Fruit fly (Drosophila melanogaster) whole organism, embryonic: Measurements from ENCODE around the gene mRpS33.

ENCODE experiments used
- Aef1 ChIP-seq: fragments of 200-800 bp; sonication (Bioruptor generic); IDR thresholded peaks from 3 replicates; pipeline ENCODE4 v1.3.6; 2022; ENCODE audit warnings: missing biosample characterization, missing genetic modification characterization
- B-H1 ChIP-seq: fragments of 200-800 bp; sonication (Bioruptor generic); IDR thresholded peaks from 3 replicates; pipeline ENCODE4 v1.3.6; 2022; ENCODE audit warnings: missing biosample characterization, missing genetic modification characterization
- CG10274 ChIP-seq: fragments of 200-800 bp; sonication (Bioruptor generic); optimal IDR thresholded peaks from 3 replicates; lab custom pipeline; 2017; ENCODE audit warnings: missing biosample characterization, mild to moderate bottlenecking, missing genetic modification characterization
- CG10543 ChIP-seq: fragments of 200-800 bp; sonication (Bioruptor generic); optimal IDR thresholded peaks from 3 replicates; lab custom pipeline; 2017; ENCODE audit warnings: missing biosample characterization, mild to moderate bottlenecking, missing genetic modification characterization, moderate library complexity
- CG11456 ChIP-seq: fragments of 200-800 bp; sonication (Bioruptor generic); IDR thresholded peaks from 3 replicates; pipeline ENCODE4 v1.3.6; 2022; ENCODE audit warnings: missing biosample characterization, missing genetic modification characterization
- CG12744 ChIP-seq: fragments of 200-800 bp; sonication (Bioruptor generic); optimal IDR thresholded peaks from 2 replicates; lab custom pipeline; 2016; ENCODE audit warnings: missing biosample characterization, missing genetic modification characterization
- CG12769 ChIP-seq: fragments of 200-800 bp; sonication (Bioruptor generic); optimal IDR thresholded peaks from 2 replicates; lab custom pipeline; 2019; ENCODE audit warnings: missing biosample characterization, mild to moderate bottlenecking, missing genetic modification characterization, moderate library complexity
- CG12942 ChIP-seq: fragments of 200-800 bp; sonication (Bioruptor generic); optimal IDR thresholded peaks from 3 replicates; lab custom pipeline; 2016; ENCODE audit warnings: missing biosample characterization, missing genetic modification characterization
- CG13123 ChIP-seq: fragments of 200-800 bp; sonication (Bioruptor generic); optimal IDR thresholded peaks from 2 replicates; lab custom pipeline; 2016; ENCODE audit warnings: missing biosample characterization, missing genetic modification characterization
- CG13775 ChIP-seq: fragments of 200-800 bp; sonication (Bioruptor generic); optimal IDR thresholded peaks from 3 replicates; lab custom pipeline; 2017; ENCODE audit warnings: missing biosample characterization, mild to moderate bottlenecking, missing genetic modification characterization
- CG14441 ChIP-seq: fragments of 200-800 bp; sonication (Bioruptor generic); IDR thresholded peaks from 2 replicates; pipeline ENCODE4 v1.3.6; 2022; ENCODE audit warnings: missing biosample characterization, missing genetic modification characterization
- CG16815 ChIP-seq: fragments of 200-800 bp; sonication (Bioruptor generic); optimal IDR thresholded peaks from 3 replicates; lab custom pipeline; 2017; ENCODE audit warnings: missing biosample characterization, mild to moderate bottlenecking, missing genetic modification characterization
- CG2875 ChIP-seq: fragments of 200-800 bp; sonication (Bioruptor generic); optimal IDR thresholded peaks from 2 replicates; lab custom pipeline; 2017; ENCODE audit warnings: missing biosample characterization, mild to moderate bottlenecking, missing genetic modification characterization, missing genetic modification reagents
- CG30403 ChIP-seq: fragments of 200-800 bp; sonication (Bioruptor generic); optimal IDR thresholded peaks from 3 replicates; lab custom pipeline; 2016; ENCODE audit warnings: missing biosample characterization, missing genetic modification characterization
- CG30431 ChIP-seq: fragments of 200-800 bp; sonication (Bioruptor generic); optimal IDR thresholded peaks from 2 replicates; lab custom pipeline; 2017; ENCODE audit warnings: missing biosample characterization, missing genetic modification characterization
- CG4424 ChIP-seq: fragments of 200-800 bp; sonication (Bioruptor generic); optimal IDR thresholded peaks from 3 replicates; lab custom pipeline; 2016; ENCODE audit warnings: missing biosample characterization, missing genetic modification characterization
- CG4617 ChIP-seq: fragments of 200-800 bp; sonication (Bioruptor generic); optimal IDR thresholded peaks from 3 replicates; lab custom pipeline; 2016; ENCODE audit warnings: missing biosample characterization, missing genetic modification characterization, borderline replicate concordance
- CG6272 ChIP-seq: fragments of 200-800 bp; sonication (Bioruptor generic); IDR thresholded peaks from 2 replicates; pipeline ENCODE4 v1.3.6; 2022; ENCODE audit warnings: missing biosample characterization, missing genetic modification characterization
- Chrac-16 ChIP-seq: fragments of 200-800 bp; sonication (Bioruptor generic); optimal IDR thresholded peaks from 3 replicates; lab custom pipeline; 2016; ENCODE audit warnings: missing biosample characterization, missing genetic modification characterization
- Dad ChIP-seq: fragments of 200-800 bp; sonication (Bioruptor generic); optimal IDR thresholded peaks from 3 replicates; lab custom pipeline; 2016; ENCODE audit warnings: missing biosample characterization, missing genetic modification characterization
- Deaf1 ChIP-seq: fragments of 200-800 bp; optimal IDR thresholded peaks from 3 replicates; lab custom pipeline; 2019; ENCODE audit warnings: missing biosample characterization, mild to moderate bottlenecking, missing genetic modification characterization, moderate library complexity
- E2f2 ChIP-seq: fragments of 200-800 bp; sonication (Bioruptor generic); IDR thresholded peaks from 2 replicates; pipeline ENCODE4 v1.3.6; 2022; ENCODE audit warnings: missing biosample characterization, missing genetic modification characterization
- ERR ChIP-seq: fragments of 200-800 bp; sonication (Bioruptor generic); optimal IDR thresholded peaks from 2 replicates; lab custom pipeline; 2016; ENCODE audit warnings: missing biosample characterization, missing genetic modification characterization
- H2.0 ChIP-seq: fragments of 200-800 bp; sonication (Bioruptor generic); IDR thresholded peaks from 2 replicates; pipeline ENCODE4 v1.3.6; 2022; ENCODE audit warnings: missing biosample characterization, missing genetic modification characterization
- Max ChIP-seq: fragments of 200-800 bp; sonication (Bioruptor generic); optimal IDR thresholded peaks from 2 replicates; lab custom pipeline; 2016; ENCODE audit warnings: missing biosample characterization, mild to moderate bottlenecking, missing genetic modification characterization
- NfI ChIP-seq: fragments of 200-800 bp; sonication (Bioruptor generic); optimal IDR thresholded peaks from 3 replicates; lab custom pipeline; 2018; ENCODE audit warnings: missing biosample characterization, mild to moderate bottlenecking, missing genetic modification characterization, moderate library complexity
- Side ChIP-seq: fragments of 200-800 bp; sonication (Bioruptor generic); optimal IDR thresholded peaks from 2 replicates; lab custom pipeline; 2016; ENCODE audit warnings: missing biosample characterization, missing genetic modification characterization
- Sin3A ChIP-seq: fragments of >200 bp; optimal IDR thresholded peaks from 2 replicates; lab custom pipeline; 2018
- Ssrp ChIP-seq: fragments of 200-800 bp; sonication (Bioruptor generic); optimal IDR thresholded peaks from 2 replicates; lab custom pipeline; 2018; ENCODE audit warnings: missing biosample characterization, mild to moderate bottlenecking, missing genetic modification characterization, moderate library complexity
- aop ChIP-seq: fragments of 200-800 bp; sonication (Bioruptor generic); IDR thresholded peaks from 2 replicates; pipeline ENCODE4 v1.3.6; 2022; ENCODE audit warnings: missing biosample characterization, missing genetic modification characterization
- az2 ChIP-seq: fragments of 200-800 bp; sonication (Bioruptor generic); optimal IDR thresholded peaks from 3 replicates; lab custom pipeline; 2016; ENCODE audit warnings: missing biosample characterization, missing genetic modification characterization
- cato ChIP-seq: fragments of 200-800 bp; sonication (Bioruptor generic); optimal IDR thresholded peaks from 2 replicates; lab custom pipeline; 2016; ENCODE audit warnings: missing biosample characterization, missing genetic modification characterization, borderline replicate concordance
- ci ChIP-seq: fragments of 200-800 bp; sonication (Bioruptor generic); IDR thresholded peaks from 3 replicates; pipeline ENCODE4 v1.3.6; 2022; ENCODE audit warnings: missing biosample characterization, missing genetic modification characterization
- crc ChIP-seq: fragments of 200-800 bp; sonication (Bioruptor generic); optimal IDR thresholded peaks from 2 replicates; lab custom pipeline; 2016; ENCODE audit warnings: missing biosample characterization, missing genetic modification characterization
- dimm ChIP-seq: fragments of 200-800 bp; sonication (Bioruptor generic); IDR thresholded peaks from 2 replicates; pipeline ENCODE4 v1.3.6; 2022; ENCODE audit warnings: missing biosample characterization, missing genetic modification characterization
- gem ChIP-seq: fragments of 200-800 bp; sonication (Bioruptor generic); optimal IDR thresholded peaks from 2 replicates; lab custom pipeline; 2019; ENCODE audit warnings: missing biosample characterization, mild to moderate bottlenecking, missing genetic modification characterization, moderate library complexity
- knrl ChIP-seq: fragments of 200-800 bp; sonication (Bioruptor generic); IDR thresholded peaks from 3 replicates; pipeline ENCODE4 v1.3.6; 2022; ENCODE audit warnings: missing biosample characterization, missing genetic modification characterization; ENCODE audit not compliant: partially characterized antibody
- nau ChIP-seq: fragments of 200-800 bp; sonication (Bioruptor generic); optimal IDR thresholded peaks from 3 replicates; lab custom pipeline; 2017; ENCODE audit warnings: missing biosample characterization, mild to moderate bottlenecking, missing genetic modification characterization, missing genetic modification reagents
- odd ChIP-seq: fragments of 200-800 bp; sonication (Bioruptor generic); optimal IDR thresholded peaks from 2 replicates; lab custom pipeline; 2017; ENCODE audit warnings: missing biosample characterization, mild to moderate bottlenecking, missing genetic modification characterization
- ro ChIP-seq: fragments of 200-800 bp; sonication (Bioruptor generic); IDR thresholded peaks from 2 replicates; pipeline ENCODE4 v1.3.6; 2022; ENCODE audit warnings: missing biosample characterization, missing genetic modification characterization
- sc ChIP-seq, 3 experiments: fragments of >200 bp in 2 of 3; fragments of 200-800 bp in 1 of 3; sonication (Bioruptor generic) in 1 of 3; optimal IDR thresholded peaks; 2 replicates in 2 of 3; 3 replicates in 1 of 3; lab custom pipeline; 2017; ENCODE audit warnings: mild to moderate bottlenecking in 1 of 3, missing biosample characterization in 1 of 3, missing genetic modification characterization in 1 of 3, missing genetic modification reagents in 1 of 3
- schlank ChIP-seq: fragments of 200-800 bp; sonication (Bioruptor generic); optimal IDR thresholded peaks from 2 replicates; lab custom pipeline; 2018; ENCODE audit warnings: missing biosample characterization, mild to moderate bottlenecking, missing genetic modification characterization
- seq ChIP-seq: fragments of 200-800 bp; sonication (Bioruptor generic); IDR thresholded peaks from 2 replicates; pipeline ENCODE4 v1.3.6; 2022; ENCODE audit warnings: missing biosample characterization, missing genetic modification characterization
- trem ChIP-seq: fragments of 200-800 bp; optimal IDR thresholded peaks from 3 replicates; lab custom pipeline; 2019; ENCODE audit warnings: missing biosample characterization, mild to moderate bottlenecking, missing genetic modification characterization, moderate library complexity
- wek ChIP-seq: fragments of 200-800 bp; sonication (Bioruptor generic); optimal IDR thresholded peaks from 3 replicates; lab custom pipeline; 2018; ENCODE audit warnings: missing biosample characterization, mild to moderate bottlenecking, missing genetic modification characterization, moderate library complexity
- zen ChIP-seq: fragments of 200-800 bp; sonication (Bioruptor generic); optimal IDR thresholded peaks from 3 replicates; lab custom pipeline; 2018; ENCODE audit warnings: missing biosample characterization, mild to moderate bottlenecking, missing genetic modification characterization, moderate library complexity
- zf30C ChIP-seq: fragments of 200-800 bp; sonication (Bioruptor generic); optimal IDR thresholded peaks from 3 replicates; lab custom pipeline; 2018; ENCODE audit warnings: missing biosample characterization, mild to moderate bottlenecking, missing genetic modification characterization

Gene mRpS33

dm6 chr3R:16472301-16472700, 35.9 kb upstream of the mRpS33 start, which contains the start of gene Gyc89Da:
Gyc89Da (plus strand) TSS chr3R:16472601.
- TF ChIP-seq CG11456 (0 out of 3 replicates have a peak, but pooled peaks have one; percentile 30), CG2875 (GFP tag; lab: Kevin White, UChicago) (no peak), Deaf1 (tag; lab: Kevin White, UChicago) (peak; percentile 15)

dm6 chr3R:16469501-16470263, 33.3 kb upstream of the mRpS33 start, which contains the start of the genes CG42232 and CSN5:
CG42232 (minus strand) TSS chr3R:16469663.
CSN5 (plus strand) TSS chr3R:16470099.
- no peak for TF ChIP-seq odd (GFP tag; lab: Kevin White, UChicago)
- TF ChIP-seq Dad, result peak; percentile 1
- TF ChIP-seq trem (tag; lab: Kevin White, UChicago), result peak; percentile 99
- TF ChIP-seq H2.0 (GFP tag; lab: Robert Waterston, UW), result peak; percentile 35; the same call in 1 of the 2 replicates
- peak; percentile 80 for TF ChIP-seq CG13775 (GFP tag; lab: Kevin White, UChicago)
- TF ChIP-seq CG6272, result peak; percentile 45; the same call in 1 of the 2 replicates
- TF ChIP-seq E2f2 (GFP tag; lab: Robert Waterston, UW), result peak; percentile 62
- peak; percentile 39; the same call in 1 of the 2 replicates for TF ChIP-seq CG14441 (GFP tag; lab: Robert Waterston, UW)
- peak; percentile 67 for TF ChIP-seq az2 (GFP tag; lab: Kevin White, UChicago)
- TF ChIP-seq CG10274 (GFP tag; lab: Kevin White, UChicago), result no peak
- peak; percentile 21 for TF ChIP-seq CG12942
- peak; percentile 59 for TF ChIP-seq zen (tag; lab: Kevin White, UChicago)
- TF ChIP-seq CG12744 (GFP tag; lab: Kevin White, UChicago), result no peak
- TF ChIP-seq CG13123 (GFP tag; lab: Kevin White, UChicago), result peak; percentile 32
- TF ChIP-seq Chrac-16 (GFP tag; lab: Kevin White, UChicago), result peak; percentile 71
- peak; percentile 42 for TF ChIP-seq Side (GFP tag; lab: Kevin White, UChicago)
- TF ChIP-seq cato (GFP tag; lab: Kevin White, UChicago), result peak; percentile 4
- TF ChIP-seq wek (GFP tag; lab: Kevin White, UChicago), result no peak
- no peak for TF ChIP-seq zf30C (GFP tag; lab: Kevin White, UChicago)
- no peak for TF ChIP-seq CG30431 (GFP tag; lab: Kevin White, UChicago)
- no peak for TF ChIP-seq Deaf1 (tag; lab: Kevin White, UChicago)
- no peak for TF ChIP-seq B-H1 (GFP tag; lab: Robert Waterston, UW)
- TF ChIP-seq Aef1 (GFP tag; lab: Robert Waterston, UW), result peak; percentile 11; the same call in 1 of the 3 replicates
- no peak for TF ChIP-seq ro (GFP tag; lab: Robert Waterston, UW)
- peak; percentile 77 for TF ChIP-seq CG30403
- TF ChIP-seq knrl (GFP tag; lab: Robert Waterston, UW), result no peak
- no peak for TF ChIP-seq crc (GFP tag; lab: Kevin White, UChicago)
- TF ChIP-seq NfI (GFP tag; lab: Kevin White, UChicago), result no peak
- no peak for TF ChIP-seq seq
- TF ChIP-seq dimm (GFP tag; lab: Robert Waterston, UW), result no peak
- peak; percentile 19 for TF ChIP-seq CG16815 (GFP tag; lab: Kevin White, UChicago)
- peak; percentile 81 for TF ChIP-seq gem (tag; lab: Kevin White, UChicago)
- peak; percentile 18 for TF ChIP-seq Sin3A (lab: Kevin White, UChicago)
- no peak for TF ChIP-seq ERR (GFP tag; lab: Kevin White, UChicago)
- TF ChIP-seq CG12769, result no peak
- TF ChIP-seq Ssrp (tag; lab: Kevin White, UChicago), result peak; percentile 64
- TF ChIP-seq sc (optimal IDR thresholded peaks at IDR 0.05; lab: Kevin White, UChicago), result no peak
- no peak for TF ChIP-seq sc (GFP tag; optimal IDR thresholded peaks at IDR 0.05; lab: Kevin White, UChicago)
- no peak for TF ChIP-seq CG10543 (GFP tag; lab: Kevin White, UChicago)
- TF ChIP-seq Max (GFP tag; lab: Kevin White, UChicago), result no peak
- TF ChIP-seq ci, result peak; percentile 50; the same call in 2 of the 3 replicates
- peak; percentile 75 for TF ChIP-seq CG4424 (GFP tag; lab: Kevin White, UChicago)
- no peak for TF ChIP-seq schlank (tag; lab: Kevin White, UChicago)
- TF ChIP-seq nau, result no peak
- no peak for TF ChIP-seq aop (GFP tag; lab: Robert Waterston, UW)
- peak; percentile 13 for TF ChIP-seq CG4617 (GFP tag; lab: Kevin White, UChicago)
